Worm (Caenorhabditis elegans) whole organism, young adult: ENCODE data around the gene F36H12.5.
"Not testable (repeated sequence)": the region's sequence is repeated elsewhere in the genome, so short reads cannot be mapped to it uniquely, and the experiment has no call there.

ENCODE experiments used
- D2030.7 ChIP-seq: fragments of 200-800 bp; sonication (Bioruptor generic); IDR thresholded peaks from 2 replicates; pipeline ENCODE4 v1.3.6; 2022; ENCODE audit warnings: missing genetic modification reagents, missing genetic modification characterization, missing compliant biosample characterization
- F10E7.11 ChIP-seq: sonication (generic microtip); optimal IDR thresholded peaks from 2 replicates; lab custom pipeline; 2017; ENCODE audit warnings: mild to moderate bottlenecking, missing genetic modification characterization, moderate library complexity, missing compliant biosample characterization
- F37B4.10 ChIP-seq: fragments of 200-800 bp; sonication (Bioruptor generic); IDR thresholded peaks from 2 replicates; pipeline ENCODE4 v1.3.6; 2022; ENCODE audit warnings: missing genetic modification characterization, missing compliant biosample characterization
- F52B5.7 ChIP-seq: sonication (generic microtip); optimal IDR thresholded peaks from 2 replicates; lab custom pipeline; 2016; ENCODE audit warnings: mild to moderate bottlenecking, missing genetic modification characterization, missing compliant biosample characterization
- K12H6.12 ChIP-seq: fragments of 200-800 bp; sonication (Bioruptor generic); optimal IDR thresholded peaks from 2 replicates; lab custom pipeline; 2018; ENCODE audit warnings: mild to moderate bottlenecking, missing genetic modification characterization, missing compliant biosample characterization
- T07F8.4 ChIP-seq: sonication (generic microtip); optimal IDR thresholded peaks from 2 replicates; lab custom pipeline; 2016; ENCODE audit warnings: mild to moderate bottlenecking, missing genetic modification characterization, moderate library complexity, missing compliant biosample characterization
- T26A5.8 ChIP-seq: sonication (generic microtip); optimal IDR thresholded peaks from 2 replicates; lab custom pipeline; 2016; ENCODE audit warnings: missing genetic modification characterization, missing compliant biosample characterization
- Y53F4B.3 ChIP-seq: fragments of 200-800 bp; sonication (Bioruptor generic); IDR thresholded peaks from 2 replicates; pipeline ENCODE4 v1.3.6; 2022; ENCODE audit warnings: missing genetic modification reagents, missing genetic modification characterization, missing compliant biosample characterization
- Y79H2A.3 ChIP-seq: fragments of 200-800 bp; sonication (Bioruptor generic); conservative IDR thresholded peaks from 2 replicates; pipeline ENCODE4 v1.3.6; 2022; ENCODE audit warnings: missing genetic modification reagents, missing genetic modification characterization, missing compliant biosample characterization
- ama-1 ChIP-seq, 3 experiments: fragments of 150-350 bp in 1 of 3; sonication (generic microtip) in 2 of 3; optimal IDR thresholded peaks; 2 replicates each; lab custom pipeline; 2014 to 2018; ENCODE audit warnings: missing biosample characterization in 2 of 3, missing genetic modification characterization in 2 of 3, missing genetic modification reagents in 2 of 3
- bed-1 ChIP-seq: fragments of 200-800 bp; sonication (Bioruptor generic); IDR thresholded peaks from 2 replicates; pipeline ENCODE4 v1.3.6; 2022; ENCODE audit warnings: missing genetic modification reagents, missing genetic modification characterization, missing compliant biosample characterization
- bed-2 ChIP-seq: fragments of 200-800 bp; sonication (Bioruptor generic); IDR thresholded peaks from 2 replicates; pipeline ENCODE4 v1.3.6; 2022; ENCODE audit warnings: missing genetic modification reagents, missing genetic modification characterization, missing compliant biosample characterization
- ccch-3 ChIP-seq: fragments of 200-800 bp; sonication (Bioruptor generic); optimal IDR thresholded peaks from 2 replicates; lab custom pipeline; 2018; ENCODE audit warnings: mild to moderate bottlenecking, missing genetic modification characterization, missing compliant biosample characterization
- cebp-1 ChIP-seq, 2 experiments: fragments of 200-800 bp in 1 of 2; sonication (Bioruptor generic) in 1 of 2; sonication (generic microtip) in 1 of 2; IDR thresholded peaks in 1 of 2; optimal IDR thresholded peaks in 1 of 2; 2 replicates each; pipeline versions ENCODE4 v1.3.6 to Lab custom; 2017 to 2022; ENCODE audit warnings: missing compliant biosample characterization in 2 of 2, missing genetic modification characterization in 2 of 2, mild to moderate bottlenecking in 1 of 2, missing genetic modification reagents in 1 of 2, moderate library complexity in 1 of 2
- ceh-27 ChIP-seq: fragments of 200-800 bp; sonication (Bioruptor generic); optimal IDR thresholded peaks from 2 replicates; lab custom pipeline; 2018; ENCODE audit warnings: mild to moderate bottlenecking, missing genetic modification characterization, moderate library complexity, missing compliant biosample characterization
- dox-1 ChIP-seq: fragments of 200-800 bp; sonication (Bioruptor generic); IDR thresholded peaks from 2 replicates; pipeline ENCODE4 v1.3.6; 2022; ENCODE audit warnings: missing genetic modification reagents, missing genetic modification characterization, missing compliant biosample characterization
- egl-18 ChIP-seq: fragments of 200-800 bp; sonication (Bioruptor generic); IDR thresholded peaks from 2 replicates; pipeline ENCODE4 v1.3.6; 2022; ENCODE audit warnings: missing genetic modification reagents, missing genetic modification characterization, missing compliant biosample characterization
- egrh-3 ChIP-seq: fragments of 200-800 bp; sonication (Bioruptor generic); IDR thresholded peaks from 2 replicates; pipeline ENCODE4 v1.3.6; 2022; ENCODE audit warnings: missing genetic modification reagents, missing genetic modification characterization, missing compliant biosample characterization
- him-1 ChIP-seq: sonication (generic microtip); optimal IDR thresholded peaks from 2 replicates; lab custom pipeline; 2016; ENCODE audit warnings: missing genotype, missing genetic modification reagents, missing genetic modification characterization, missing compliant biosample characterization
- hmg-20 ChIP-seq: fragments of 200-800 bp; sonication (Bioruptor generic); IDR thresholded peaks from 2 replicates; pipeline ENCODE4 v1.3.6; 2022; ENCODE audit warnings: missing genetic modification reagents, missing genetic modification characterization, missing compliant biosample characterization
- let-607 ChIP-seq, 2 experiments: fragments of 200-800 bp in 1 of 2; sonication (Bioruptor generic) in 1 of 2; sonication (generic microtip) in 1 of 2; optimal IDR thresholded peaks; 2 replicates each; lab custom pipeline; 2016 to 2018; ENCODE audit warnings: mild to moderate bottlenecking in 2 of 2, missing compliant biosample characterization in 2 of 2, missing genetic modification characterization in 2 of 2, moderate library complexity in 2 of 2, missing genotype in 1 of 2
- lir-1 ChIP-seq: fragments of 200-800 bp; sonication (Bioruptor generic); conservative IDR thresholded peaks from 2 replicates; pipeline ENCODE4 v1.3.6; 2022; ENCODE audit warnings: missing genetic modification reagents, missing genetic modification characterization, missing compliant biosample characterization
- nfyb-1 ChIP-seq: fragments of 200-800 bp; sonication (Bioruptor generic); IDR thresholded peaks from 2 replicates; pipeline ENCODE4 v1.3.6; 2022; ENCODE audit warnings: missing genetic modification reagents, missing genetic modification characterization, missing compliant biosample characterization
- nhr-179 ChIP-seq: sonication (generic microtip); optimal IDR thresholded peaks from 2 replicates; lab custom pipeline; 2016; ENCODE audit warnings: mild to moderate bottlenecking, missing genetic modification characterization, missing compliant biosample characterization
- nhr-27 ChIP-seq: fragments of 200-800 bp; sonication (Bioruptor generic); optimal IDR thresholded peaks from 2 replicates; lab custom pipeline; 2018; ENCODE audit warnings: mild to moderate bottlenecking, missing genetic modification characterization, moderate library complexity, missing compliant biosample characterization
- pha-4 ChIP-seq: fragments of 150-350 bp; sonication (generic microtip); optimal IDR thresholded peaks from 2 replicates; lab custom pipeline; 2014; ENCODE audit warnings: missing biosample characterization, missing genetic modification reagents, missing genetic modification characterization
- snpc-1.3 ChIP-seq: sonication (generic microtip); optimal IDR thresholded peaks from 2 replicates; lab custom pipeline; 2017; ENCODE audit warnings: missing genetic modification characterization, mild to moderate bottlenecking, missing compliant biosample characterization, antibody characterized with exemption, moderate library complexity, missing genotype, missing genetic modification reagents; ENCODE audit not compliant: insufficient read depth
- snpc-3.4 ChIP-seq: sonication (generic microtip); optimal IDR thresholded peaks from 2 replicates; lab custom pipeline; 2017; ENCODE audit warnings: missing genetic modification characterization, mild to moderate bottlenecking, missing compliant biosample characterization, antibody characterized with exemption, moderate library complexity, missing genotype, missing genetic modification reagents
- sptf-2 ChIP-seq: fragments of 200-800 bp; sonication (Bioruptor generic); optimal IDR thresholded peaks from 2 replicates; lab custom pipeline; 2018; ENCODE audit warnings: mild to moderate bottlenecking, missing genetic modification characterization, missing compliant biosample characterization
- tbp1 ChIP-seq: fragments of 200-800 bp; sonication (Bioruptor generic); optimal IDR thresholded peaks from 2 replicates; lab custom pipeline; 2018; ENCODE audit warnings: mild to moderate bottlenecking, missing genetic modification characterization, missing compliant biosample characterization
- tbx-9 ChIP-seq: sonication (generic microtip); optimal IDR thresholded peaks from 2 replicates; lab custom pipeline; 2016; ENCODE audit warnings: borderline replicate concordance, missing genetic modification characterization, inconsistent platforms, missing compliant biosample characterization
- zfh-2 ChIP-seq: fragments of 200-800 bp; sonication (Bioruptor generic); conservative IDR thresholded peaks from 2 replicates; pipeline ENCODE4 v1.3.6; 2022; ENCODE audit warnings: missing genetic modification reagents, missing genetic modification characterization, missing compliant biosample characterization
- ztf-22 ChIP-seq: fragments of 200-800 bp; sonication (Bioruptor generic); optimal IDR thresholded peaks from 2 replicates; lab custom pipeline; 2018; ENCODE audit warnings: mild to moderate bottlenecking, missing genetic modification characterization, moderate library complexity, missing compliant biosample characterization
- ztf-25 ChIP-seq: fragments of 200-800 bp; sonication (Bioruptor generic); IDR thresholded peaks from 2 replicates; pipeline ENCODE4 v1.3.6; 2022; ENCODE audit warnings: missing genetic modification reagents, missing genetic modification characterization, missing compliant biosample characterization
- ztf-28 ChIP-seq: fragments of 200-800 bp; sonication (Bioruptor generic); IDR thresholded peaks from 2 replicates; pipeline ENCODE4 v1.3.6; 2022; ENCODE audit warnings: missing genetic modification reagents, missing genetic modification characterization, missing compliant biosample characterization

The F36H12.5 gene

DNA sequence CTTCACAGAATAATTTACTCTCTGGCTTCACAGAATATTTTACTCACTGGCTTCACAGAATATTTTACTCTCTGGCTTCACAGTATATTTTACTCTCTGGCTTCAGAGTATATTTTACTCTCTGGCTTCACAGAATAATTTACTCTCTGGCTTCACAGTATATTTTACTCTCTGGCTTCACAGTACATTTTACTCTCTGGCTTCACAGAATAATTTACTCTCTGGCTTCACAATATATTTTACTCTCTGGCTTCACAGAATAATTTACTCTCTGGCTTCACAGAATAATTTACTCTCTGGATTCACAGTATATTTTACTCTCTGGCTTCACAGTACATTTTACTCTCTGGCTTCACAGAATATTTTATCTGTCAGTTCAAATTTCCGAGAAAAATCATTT, 32.6 kb downstream of the F36H12.5 start:
- TF ChIP-seq egrh-3: peak; percentile 70
- TF ChIP-seq Y53F4B.3: peak; percentile 58; the same call in 1 of the 2 replicates

DNA sequence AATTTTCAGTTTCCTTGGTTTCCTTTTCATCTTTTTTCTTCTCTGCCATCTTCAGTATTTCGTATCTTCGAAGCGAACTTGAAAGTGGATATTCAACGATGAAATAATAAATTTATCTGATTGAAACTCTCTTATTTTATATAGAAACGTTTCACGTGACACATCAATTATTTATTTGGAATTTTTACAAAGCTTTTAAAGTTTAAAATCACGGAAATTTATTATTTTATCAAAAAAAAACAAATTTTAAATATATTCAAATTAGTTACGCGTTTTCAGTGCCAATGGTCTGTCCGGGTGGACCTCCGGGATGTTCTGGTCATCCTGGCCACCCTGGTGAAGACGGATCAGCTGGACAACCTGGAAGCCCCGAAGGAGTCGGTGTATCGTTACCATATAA, 36.5 kb downstream of the F36H12.5 start, which contains the start of gene ZK354.7:
ZK354.7 (minus strand) TSS at position 101 of the 400 bp plus-strand sequence.
- TF ChIP-seq Y79H2A.3 (GFP tag; lab: Robert Waterston, UW): no peak
- no peak for TF ChIP-seq ztf-22
- TF ChIP-seq zfh-2 (GFP tag; lab: Robert Waterston, UW): no peak
- TF ChIP-seq nhr-179 (tag; lab: Kevin White, UChicago): no peak
- no peak for TF ChIP-seq F37B4.10
- TF ChIP-seq cebp-1 (GFP tag; IDR thresholded peaks at IDR 0.05; lab: Robert Waterston, UW): no peak
- no peak for TF ChIP-seq cebp-1 (tag; optimal IDR thresholded peaks at IDR 0.05; lab: Kevin White, UChicago)
- TF ChIP-seq let-607 (tag; optimal IDR thresholded peaks at IDR 0.05; lab: Kevin White, UChicago): no peak
- no peak for TF ChIP-seq T07F8.4
- no peak for TF ChIP-seq sptf-2 (GFP tag; lab: Kevin White, UChicago)
- TF ChIP-seq ceh-27 (GFP tag; lab: Kevin White, UChicago): no peak
- TF ChIP-seq him-1: no peak
- TF ChIP-seq ccch-3 (GFP tag; lab: Kevin White, UChicago): no peak
- TF ChIP-seq ztf-28 (GFP tag; lab: Robert Waterston, UW): no peak
- no peak for TF ChIP-seq hmg-20 (GFP tag; lab: Robert Waterston, UW)
- TF ChIP-seq ama-1 (optimal IDR thresholded peaks at IDR 0.05; lab: Kevin White, UChicago): no peak
- no peak for TF ChIP-seq ama-1 (GFP tag; optimal IDR thresholded peaks at IDR 0.05; lab: Kevin White, UChicago)

DNA sequence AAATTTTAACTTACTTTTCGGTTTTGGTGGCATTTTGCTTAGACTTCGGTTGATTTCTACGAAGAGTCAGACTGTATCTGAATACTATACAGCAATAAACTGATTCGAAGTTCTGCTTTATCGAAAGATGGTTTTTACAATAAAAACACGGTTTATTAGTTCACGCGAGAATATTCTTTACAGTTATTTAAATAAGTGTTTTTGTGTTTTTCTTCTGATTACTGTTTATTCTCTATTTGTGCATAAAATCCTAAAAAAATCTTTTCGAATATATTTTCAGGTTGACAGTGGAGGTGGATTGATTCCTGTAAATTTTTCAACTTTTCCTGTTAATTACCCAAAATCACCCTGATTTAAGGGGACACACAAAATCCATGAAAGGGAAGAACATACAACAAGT, 39.5 kb downstream of the F36H12.5 start, which contains the start of gene ZK354.8:
ZK354.8 (minus strand) TSS at position 101 of the 400 bp plus-strand sequence.
- TF ChIP-seq snpc-3.4 (tag; lab: Kevin White, UChicago): no peak
- TF ChIP-seq D2030.7 (GFP tag; lab: Robert Waterston, UW): no peak
- TF ChIP-seq lir-1: no peak
- TF ChIP-seq F10E7.11 (tag; lab: Kevin White, UChicago): no peak
- no peak for TF ChIP-seq nfyb-1 (GFP tag; lab: Robert Waterston, UW)
- TF ChIP-seq tbp1 (GFP tag; lab: Kevin White, UChicago): no peak
- TF ChIP-seq ztf-22: no peak
- no peak for TF ChIP-seq tbx-9 (tag; lab: Kevin White, UChicago)
- TF ChIP-seq snpc-1.3 (tag; lab: Kevin White, UChicago): no peak
- TF ChIP-seq bed-1 (GFP tag; lab: Robert Waterston, UW): no peak
- TF ChIP-seq ztf-25 (GFP tag; lab: Robert Waterston, UW): no peak
- TF ChIP-seq bed-2 (GFP tag; lab: Robert Waterston, UW): no peak
- no peak for TF ChIP-seq egl-18 (GFP tag; lab: Robert Waterston, UW)
- TF ChIP-seq nhr-27 (tag; lab: Kevin White, UChicago): no peak
- no peak for TF ChIP-seq dox-1 (GFP tag; lab: Robert Waterston, UW)
- TF ChIP-seq T26A5.8 (tag; lab: Kevin White, UChicago): no peak

DNA sequence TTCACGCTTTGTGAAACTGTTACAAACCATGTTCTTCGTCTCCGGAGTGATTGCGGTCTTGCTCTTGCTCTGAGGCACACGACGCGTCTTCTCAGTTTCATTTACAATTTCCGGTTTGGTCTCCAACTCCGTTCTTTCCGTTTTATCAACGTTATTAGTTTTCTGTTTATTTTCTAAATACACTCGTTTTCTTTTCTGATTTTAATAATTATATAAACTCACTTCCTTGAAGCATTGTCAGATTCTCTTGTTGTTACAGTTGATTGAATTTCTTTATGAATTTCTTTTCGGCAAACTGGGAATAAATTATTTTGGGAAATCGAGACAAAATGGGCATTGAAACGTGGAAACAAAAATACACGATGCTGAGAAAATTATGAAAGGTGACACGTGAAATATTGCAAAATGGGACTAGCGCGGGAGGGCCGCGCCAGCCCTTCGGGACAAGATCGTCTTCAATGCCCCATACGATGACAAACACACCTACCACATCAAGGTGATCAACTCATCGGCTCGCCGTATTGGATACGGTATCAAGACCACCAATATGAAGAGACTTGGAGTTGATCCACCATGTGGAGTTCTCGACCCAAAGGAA, 41.6 kb downstream of the F36H12.5 start, which contains the start of the genes ZK354.9 and msp-58:
ZK354.9 (minus strand) TSS at position 101 of the 598 bp plus-strand sequence.
msp-58 (plus strand) TSS at position 548 of the 598 bp plus-strand sequence.
- TF ChIP-seq F52B5.7; K12H6.12 (tag; lab: Kevin White, UChicago); pha-4 (tag; lab: Kevin White, UChicago): not testable (repeated sequence)
